Worm (Caenorhabditis elegans) whole organism, late embryonic: ENCODE measurements around the gene ugt-58.

Source experiments
- ets-4 ChIP-seq: sonication (generic microtip); optimal IDR thresholded peaks from 2 replicates; lab custom pipeline; 2016; ENCODE audit warnings: missing genetic modification characterization, missing compliant biosample characterization
- tbx-7 ChIP-seq: sonication (generic microtip); optimal IDR thresholded peaks from 2 replicates; lab custom pipeline; 2016; ENCODE audit warnings: missing genotype, missing genetic modification characterization, missing compliant biosample characterization

DNA sequence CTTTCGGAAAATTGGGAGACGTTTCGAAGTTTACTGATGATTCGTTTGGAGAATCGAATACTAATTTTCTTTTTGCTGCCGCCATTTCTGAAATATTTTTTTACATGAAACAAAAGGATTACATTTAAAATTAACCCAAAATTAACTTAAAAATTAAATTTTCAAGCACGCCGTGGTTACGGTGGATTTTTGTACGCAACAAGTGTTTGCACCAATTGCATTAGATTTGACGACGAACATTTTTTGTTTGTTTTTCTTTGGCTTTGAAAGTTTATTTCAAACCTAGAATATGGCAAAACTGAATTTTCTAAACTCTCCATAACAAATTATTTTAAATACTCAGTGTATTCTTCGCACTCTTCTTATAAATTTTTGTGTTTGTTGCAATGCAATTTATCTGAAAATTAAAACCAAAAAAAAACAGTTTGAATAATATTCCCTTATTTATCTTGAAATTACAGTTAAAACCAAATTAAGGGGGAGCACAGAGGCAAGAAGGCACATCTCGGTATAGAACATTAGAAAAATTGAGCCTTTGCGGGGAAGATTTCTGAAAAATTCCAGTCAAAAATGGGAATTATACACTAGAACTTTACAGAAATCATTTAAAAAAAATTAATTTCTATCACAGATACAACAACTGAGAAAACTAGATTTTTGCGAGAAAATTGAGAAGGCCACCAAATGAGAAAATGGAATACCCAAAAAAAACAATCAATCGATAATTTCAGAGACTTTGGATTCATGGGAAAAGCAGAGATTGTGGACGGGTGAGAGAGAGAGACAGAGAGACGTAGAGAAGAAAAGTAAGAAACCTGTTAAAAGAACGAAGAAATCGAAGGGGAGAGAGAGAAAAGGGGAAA, 30.7 kb upstream of the ugt-58 start, which contains the start of gene hal-3:
- no peak for TF ChIP-seq ets-4 (tag; lab: Kevin White, UChicago)
- no peak for TF ChIP-seq tbx-7 (tag; lab: Kevin White, UChicago)
